Worm (Caenorhabditis elegans) whole organism, L4/young adult: ENCODE measurements around the gene Y54G9A.7.

Experiments
- W03F9.2 ChIP-seq: fragments of 150-350 bp; optimal IDR thresholded peaks from 2 replicates; lab custom pipeline; 2014; ENCODE audit warnings: missing biosample characterization, missing genetic modification characterization
- him-1 ChIP-seq: sonication (generic microtip); optimal IDR thresholded peaks from 2 replicates; lab custom pipeline; 2016; ENCODE audit warnings: missing genotype, missing genetic modification reagents, missing genetic modification characterization, missing compliant biosample characterization

ce11 chrII:13736089-13736488, 10.5 kb upstream of the Y54G9A.7 start, which contains the start of gene R06B9.5:
- TF ChIP-seq him-1 (tag; lab: Kevin White, UChicago), result no peak
- TF ChIP-seq W03F9.2, result no peak
